Fruit fly (Drosophila melanogaster): ENCODE results near the gene Tusp.

- TF ChIP-seq CG8478 (optimal IDR thresholded peaks at IDR 0.05) (no peak), psq (optimal IDR thresholded peaks at IDR 0.05) (no peak), EcR (GFP tag; optimal IDR thresholded peaks at IDR 0.05) (no peak), usp (GFP tag; optimal IDR thresholded peaks at IDR 0.05) (no peak), Dll (optimal IDR thresholded peaks at IDR 0.05) (no peak)
These were observed 10.4 kb upstream of the Tusp start for dm6 chr3R:27597258-27597657.

Data from whole organism.